Worm (Caenorhabditis elegans): ENCODE measurements around the gene C06G3.8.

DNA sequence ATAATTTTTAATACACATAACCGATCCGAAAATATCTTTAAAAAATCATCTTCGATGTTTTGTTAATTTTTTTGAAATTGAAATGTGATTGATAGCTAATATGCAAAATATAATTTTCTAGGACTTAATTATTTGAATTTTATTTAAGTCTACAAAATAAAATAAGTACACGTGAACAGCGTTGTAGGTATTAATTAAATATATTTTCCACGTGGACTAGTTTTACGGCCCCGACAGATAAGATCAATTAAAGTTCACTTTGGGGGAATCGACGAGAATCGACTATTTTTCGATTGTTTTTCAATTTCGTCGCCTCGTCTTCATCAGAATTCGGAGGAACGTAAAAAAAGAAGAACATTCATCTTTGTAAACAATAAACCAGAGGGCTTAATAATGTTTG, 33.2 kb downstream of the C06G3.8 start, which contains the start of gene C25A8.5:
- TF ChIP-seq ets-4 (GFP tag; optimal IDR thresholded peaks at IDR 0.05) (no peak), F52B5.7 (tag; optimal IDR thresholded peaks at IDR 0.05) (no peak), T07F8.4 (tag; optimal IDR thresholded peaks at IDR 0.05) (no peak), nhr-27 (tag; optimal IDR thresholded peaks at IDR 0.05) (no peak), egl-44 (GFP tag; IDR thresholded peaks at IDR 0.05) (no peak), mes-4 (tag; optimal IDR thresholded peaks at IDR 0.05) (no peak), attf-6 (GFP tag; IDR thresholded peaks at IDR 0.05) (no peak), pbrm-1 (GFP tag; IDR thresholded peaks at IDR 0.05) (no peak), efl-1 (GFP tag; optimal IDR thresholded peaks at IDR 0.05) (no peak), unc-62 (GFP tag; optimal IDR thresholded peaks at IDR 0.05) (no peak), ama-1 (optimal IDR thresholded peaks at IDR 0.05) (no peak), ama-1 (GFP tag; optimal IDR thresholded peaks at IDR 0.05) (no peak)

Data from whole organism, young adult.